Worm (Caenorhabditis elegans) whole organism, L2 larva: Measurements from ENCODE around the gene amx-1.

Experiments
- C34F6.9 ChIP-seq: fragments of 150-350 bp; optimal IDR thresholded peaks from 2 replicates; lab custom pipeline; 2014; ENCODE audit warnings: missing biosample characterization, missing genetic modification characterization
- F13H6.1 ChIP-seq: sonication (generic microtip); optimal IDR thresholded peaks from 2 replicates; lab custom pipeline; 2016; ENCODE audit warnings: missing genetic modification characterization, missing compliant biosample characterization
- R02D3.7 ChIP-seq: fragments of 150-350 bp; optimal IDR thresholded peaks from 2 replicates; lab custom pipeline; 2014; ENCODE audit warnings: missing biosample characterization, missing genetic modification characterization
- Y55F3AM.14 ChIP-seq: fragments of 200-800 bp; sonication (Bioruptor generic); optimal IDR thresholded peaks from 2 replicates; lab custom pipeline; 2018; ENCODE audit warnings: mild to moderate bottlenecking, missing genetic modification characterization, missing compliant biosample characterization
- aly-2 ChIP-seq: fragments of 150-350 bp; optimal IDR thresholded peaks from 2 replicates; lab custom pipeline; 2014; ENCODE audit warnings: missing biosample characterization, missing genetic modification characterization
- blmp-1 ChIP-seq: sonication (generic microtip); optimal IDR thresholded peaks from 2 replicates; lab custom pipeline; 2017; ENCODE audit warnings: missing genetic modification characterization, mild to moderate bottlenecking, missing compliant biosample characterization, antibody characterized with exemption, moderate library complexity; ENCODE audit not compliant: insufficient read depth
- ceh-16 ChIP-seq: fragments of 150-350 bp; optimal IDR thresholded peaks from 2 replicates; lab custom pipeline; 2014; ENCODE audit warnings: missing biosample characterization, missing genetic modification characterization
- ceh-82 ChIP-seq: fragments of 150-350 bp; optimal IDR thresholded peaks from 2 replicates; lab custom pipeline; 2014; ENCODE audit warnings: missing biosample characterization, missing genetic modification characterization
- crh-2 ChIP-seq: sonication (generic microtip); optimal IDR thresholded peaks from 2 replicates; lab custom pipeline; 2017; ENCODE audit warnings: missing biosample characterization, missing genetic modification characterization
- dmd-4 ChIP-seq: sonication (generic microtip); optimal IDR thresholded peaks from 2 replicates; lab custom pipeline; 2017; ENCODE audit warnings: missing biosample characterization, missing genetic modification characterization
- elt-3 ChIP-seq: sonication (generic microtip); optimal IDR thresholded peaks from 2 replicates; lab custom pipeline; 2017; ENCODE audit warnings: missing biosample characterization, missing genetic modification characterization
- fos-1 ChIP-seq: fragments of 150-350 bp; optimal IDR thresholded peaks from 2 replicates; lab custom pipeline; 2014; ENCODE audit warnings: missing biosample characterization, missing genetic modification characterization
- gmeb-1 ChIP-seq: fragments of 150-350 bp; optimal IDR thresholded peaks from 2 replicates; lab custom pipeline; 2014; ENCODE audit warnings: missing biosample characterization, missing genetic modification characterization
- lin-11 ChIP-seq: fragments of 150-350 bp; sonication (generic microtip); optimal IDR thresholded peaks from 2 replicates; lab custom pipeline; 2014; ENCODE audit warnings: missing biosample characterization, missing genetic modification characterization, inconsistent platforms, mixed read lengths
- lsy-2 ChIP-seq, 2 experiments: fragments of 150-350 bp in 1 of 2; sonication (generic microtip) in 1 of 2; optimal IDR thresholded peaks; 2 replicates each; lab custom pipeline; 2014 to 2017; ENCODE audit warnings: missing biosample characterization in 2 of 2, missing genetic modification characterization in 2 of 2
- mab-5 ChIP-seq: fragments of 150-350 bp; optimal IDR thresholded peaks from 2 replicates; lab custom pipeline; 2014; ENCODE audit warnings: missing biosample characterization, missing genetic modification characterization
- mbf-1 ChIP-seq: sonication (generic microtip); optimal IDR thresholded peaks from 2 replicates; lab custom pipeline; 2017; ENCODE audit warnings: missing biosample characterization, missing genetic modification characterization
- nhr-11 ChIP-seq: fragments of 150-350 bp; optimal IDR thresholded peaks from 2 replicates; lab custom pipeline; 2014; ENCODE audit warnings: missing biosample characterization, missing genetic modification characterization
- nhr-129 ChIP-seq: fragments of 150-350 bp; optimal IDR thresholded peaks from 2 replicates; lab custom pipeline; 2014; ENCODE audit warnings: missing biosample characterization, missing genetic modification characterization
- nhr-21 ChIP-seq: fragments of 150-350 bp; optimal IDR thresholded peaks from 2 replicates; lab custom pipeline; 2014; ENCODE audit warnings: missing biosample characterization, missing genetic modification characterization
- nhr-25 ChIP-seq: fragments of 150-350 bp; sonication (generic microtip); optimal IDR thresholded peaks from 3 replicates; lab custom pipeline; 2014; ENCODE audit warnings: missing biosample characterization, missing genetic modification characterization
- nhr-6 ChIP-seq: fragments of 150-350 bp; optimal IDR thresholded peaks from 2 replicates; lab custom pipeline; 2014; ENCODE audit warnings: missing biosample characterization, missing genetic modification characterization
- peb-1 ChIP-seq: fragments of 150-350 bp; optimal IDR thresholded peaks from 2 replicates; lab custom pipeline; 2014; ENCODE audit warnings: missing biosample characterization, missing genetic modification characterization
- sem-4 ChIP-seq: fragments of 150-350 bp; optimal IDR thresholded peaks from 2 replicates; lab custom pipeline; 2014; ENCODE audit warnings: missing biosample characterization, missing genetic modification reagents, missing genetic modification characterization
- skn-1 ChIP-seq: sonication (generic microtip); optimal IDR thresholded peaks from 2 replicates; lab custom pipeline; 2017; ENCODE audit warnings: missing biosample characterization, missing genetic modification characterization
- sma-3 ChIP-seq: sonication (generic microtip); optimal IDR thresholded peaks from 2 replicates; lab custom pipeline; 2016; ENCODE audit warnings: missing genetic modification reagents, missing genetic modification characterization, missing compliant biosample characterization
- sma-9 ChIP-seq, 2 experiments: fragments of 150-350 bp in 1 of 2; sonication (generic microtip) in 1 of 2; optimal IDR thresholded peaks; 2 replicates each; lab custom pipeline; 2014 to 2016; ENCODE audit warnings: missing genetic modification characterization in 2 of 2, mild to moderate bottlenecking in 1 of 2, missing biosample characterization in 1 of 2, missing compliant biosample characterization in 1 of 2, missing genetic modification reagents in 1 of 2, moderate library complexity in 1 of 2
- snpc-4 ChIP-seq: fragments of 150-350 bp; optimal IDR thresholded peaks from 2 replicates; lab custom pipeline; 2014; ENCODE audit warnings: missing biosample characterization, missing genetic modification characterization
- unc-39 ChIP-seq: fragments of 150-350 bp; optimal IDR thresholded peaks from 2 replicates; lab custom pipeline; 2014; ENCODE audit warnings: missing biosample characterization, missing genetic modification characterization
- zag-1 ChIP-seq: fragments of 150-350 bp; optimal IDR thresholded peaks from 2 replicates; lab custom pipeline; 2014; ENCODE audit warnings: missing biosample characterization, missing genetic modification characterization
- ztf-1 ChIP-seq: fragments of 200-800 bp; sonication (Bioruptor generic); conservative IDR thresholded peaks from 2 replicates; pipeline ENCODE4 v1.3.6; 2022; ENCODE audit warnings: missing genetic modification characterization, missing compliant biosample characterization
- ztf-4 ChIP-seq: fragments of 150-350 bp; optimal IDR thresholded peaks from 2 replicates; lab custom pipeline; 2014; ENCODE audit warnings: missing biosample characterization, missing genetic modification characterization

Gene amx-1

DNA sequence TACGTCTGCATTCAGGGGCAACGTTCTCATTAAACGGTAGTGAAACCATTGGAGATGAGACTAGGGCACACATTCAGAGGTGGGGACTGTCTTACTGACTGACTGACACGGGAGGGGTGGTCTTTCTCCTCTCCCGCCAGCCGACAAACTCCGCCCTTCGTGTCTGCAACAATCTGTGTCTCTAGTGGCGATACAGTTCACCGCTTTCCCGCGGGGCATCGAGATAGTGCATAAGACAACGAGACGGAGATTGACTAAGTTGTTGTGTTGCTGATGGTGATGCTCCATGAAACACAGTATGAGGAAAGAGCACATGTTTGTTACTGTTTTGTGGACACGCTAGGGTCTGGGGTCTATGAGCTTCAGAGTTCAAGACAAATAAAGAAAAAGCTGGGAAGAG, 51.2 kb downstream of the amx-1 start:
- TF ChIP-seq ztf-1 (GFP tag; lab: Robert Waterston, UW): 0 out of 2 replicates have a peak, but pooled peaks have one; percentile 70
- no peak for TF ChIP-seq dmd-4
- no peak for TF ChIP-seq R02D3.7 (tag; lab: Kevin White, UChicago)
- TF ChIP-seq nhr-129 (tag; lab: Kevin White, UChicago): peak; percentile 62
- TF ChIP-seq skn-1 (tag; lab: Kevin White, UChicago): no peak
- TF ChIP-seq blmp-1 (tag; lab: Kevin White, UChicago): no peak
- TF ChIP-seq lsy-2 (tag; optimal IDR thresholded peaks at IDR 0.05; lab: Kevin White, UChicago): peak; percentile 10 to 24
- TF ChIP-seq fos-1 (tag; lab: Kevin White, UChicago): peak; percentile 54
- no peak for TF ChIP-seq lin-11 (tag; lab: Kevin White, UChicago)
- peak; percentile 29 for TF ChIP-seq sma-9 (GFP tag; optimal IDR thresholded peaks at IDR 0.05; lab: Kevin White, UChicago)
- no peak for TF ChIP-seq sma-9 (tag; optimal IDR thresholded peaks at IDR 0.05; lab: Kevin White, UChicago)
- TF ChIP-seq F13H6.1 (tag; lab: Kevin White, UChicago): peak; percentile 58
- TF ChIP-seq, all 48 proteins: peak for 6

DNA sequence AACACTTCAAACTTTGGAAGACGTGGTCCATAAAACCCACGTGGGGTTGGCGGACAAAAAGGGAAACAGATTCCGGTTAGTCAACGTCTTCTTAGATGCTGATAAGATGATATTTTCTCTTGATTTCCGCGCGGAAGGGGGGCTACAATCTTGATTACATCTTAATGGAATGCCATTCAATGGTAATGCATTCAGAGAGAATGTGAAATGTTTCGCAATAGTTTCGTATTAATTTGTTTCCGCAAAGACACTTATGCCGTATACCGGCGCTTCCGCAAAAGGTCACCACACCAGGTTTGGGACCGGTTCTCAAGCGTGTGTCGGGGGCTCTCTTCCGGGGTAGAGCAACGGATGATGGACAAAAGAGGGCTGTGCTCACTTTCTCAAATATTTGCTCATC, 52.3 kb downstream of the amx-1 start:
- TF ChIP-seq ceh-82 (tag; lab: Kevin White, UChicago) (no peak), nhr-129 (tag; lab: Kevin White, UChicago) (peak; percentile 53), crh-2 (tag; lab: Kevin White, UChicago) (no peak), aly-2 (tag; lab: Kevin White, UChicago) (no peak), unc-39 (no peak), mab-5 (tag; lab: Kevin White, UChicago) (no peak)

DNA sequence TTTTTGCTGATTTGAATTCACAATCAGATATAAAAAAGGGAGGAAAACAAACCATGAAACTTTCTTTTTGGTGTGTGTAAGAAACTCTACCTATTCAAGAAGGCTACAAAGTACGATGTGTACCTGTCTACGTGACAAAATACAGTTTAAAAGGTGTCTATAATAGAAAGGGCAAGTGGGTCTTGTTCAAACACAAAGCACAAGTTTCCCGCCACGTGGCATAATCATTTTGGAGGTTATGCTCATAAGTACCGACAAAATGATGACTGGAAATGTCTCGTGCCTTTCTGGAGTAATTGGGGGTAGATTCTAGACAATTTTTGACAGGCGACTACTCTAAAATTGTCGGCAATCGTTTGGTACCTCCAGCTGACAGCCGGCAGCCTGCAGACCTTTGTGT, 52.7 kb downstream of the amx-1 start:
- TF ChIP-seq crh-2 (tag; lab: Kevin White, UChicago) (peak; percentile 79), sma-3 (GFP tag; lab: Kevin White, UChicago) (no peak), sma-9 (GFP tag; optimal IDR thresholded peaks at IDR 0.05; lab: Kevin White, UChicago) (peak; percentile 33), sma-9 (tag; optimal IDR thresholded peaks at IDR 0.05; lab: Kevin White, UChicago) (no peak)

DNA sequence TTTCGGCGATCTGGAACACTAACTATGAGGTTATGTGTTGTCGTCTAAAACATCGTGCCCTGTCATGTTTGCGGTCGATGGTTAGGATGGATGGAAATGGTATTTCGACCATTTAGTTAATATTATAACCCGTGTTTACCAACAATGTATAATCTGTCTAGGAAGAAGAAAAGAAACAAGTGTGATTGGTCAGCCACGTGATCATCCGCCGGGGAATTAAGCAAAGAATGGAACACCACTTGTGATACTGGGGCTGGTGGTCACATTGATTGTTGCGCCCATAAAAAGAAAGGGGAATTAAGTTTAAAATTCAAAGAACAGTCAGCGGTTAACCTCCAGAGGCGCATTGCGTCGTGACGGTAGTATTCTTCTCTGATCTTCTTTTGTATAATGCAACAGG, 53.4 kb downstream of the amx-1 start:
- peak; percentile 36 for TF ChIP-seq nhr-129 (tag; lab: Kevin White, UChicago)
- TF ChIP-seq snpc-4 (tag; lab: Kevin White, UChicago): no peak
- TF ChIP-seq nhr-21: peak; percentile 29
- no peak for TF ChIP-seq dmd-4
- peak; percentile 53 for TF ChIP-seq nhr-6
- no peak for TF ChIP-seq F13H6.1 (tag; lab: Kevin White, UChicago)
- TF ChIP-seq sma-3 (GFP tag; lab: Kevin White, UChicago): peak; percentile 54
- TF ChIP-seq fos-1 (tag; lab: Kevin White, UChicago): no peak
- peak; percentile 86 for TF ChIP-seq sma-9 (GFP tag; optimal IDR thresholded peaks at IDR 0.05; lab: Kevin White, UChicago)
- TF ChIP-seq sma-9 (tag; optimal IDR thresholded peaks at IDR 0.05; lab: Kevin White, UChicago): no peak
- no peak for TF ChIP-seq Y55F3AM.14 (GFP tag; lab: Kevin White, UChicago)
- TF ChIP-seq sem-4 (tag; lab: Kevin White, UChicago): no peak
- no peak for TF ChIP-seq zag-1
- no peak for TF ChIP-seq ztf-4 (tag; lab: Kevin White, UChicago)
- TF ChIP-seq lsy-2 (tag; optimal IDR thresholded peaks at IDR 0.05; lab: Kevin White, UChicago): peak in 1 of 2 experiments; percentile 15
- peak; percentile 48 for TF ChIP-seq crh-2 (tag; lab: Kevin White, UChicago)
- no peak for TF ChIP-seq ztf-1 (GFP tag; lab: Robert Waterston, UW)
- TF ChIP-seq gmeb-1: no peak
- TF ChIP-seq peb-1 (tag; lab: Kevin White, UChicago): no peak
- TF ChIP-seq C34F6.9: no peak
- TF ChIP-seq blmp-1 (tag; lab: Kevin White, UChicago): no peak
- TF ChIP-seq skn-1 (tag; lab: Kevin White, UChicago): no peak
- no peak for TF ChIP-seq mbf-1 (tag; lab: Kevin White, UChicago)
- no peak for TF ChIP-seq ceh-16 (tag; lab: Kevin White, UChicago)
- no peak for TF ChIP-seq elt-3 (tag; lab: Kevin White, UChicago)
- TF ChIP-seq nhr-11 (tag; lab: Kevin White, UChicago): no peak
- TF ChIP-seq nhr-25 (tag; lab: Kevin White, UChicago): peak; percentile 85
